Fruit fly (Drosophila melanogaster) whole organism, embryonic: ENCODE results near the gene Lsd-1.

Experiments used
- Atf-2 ChIP-seq: fragments of 200-800 bp; sonication (Bioruptor generic); optimal IDR thresholded peaks from 2 replicates; lab custom pipeline; 2016; ENCODE audit warnings: missing biosample characterization, missing genetic modification characterization
- B-H2 ChIP-seq: fragments of 200-800 bp; sonication (Bioruptor generic); optimal IDR thresholded peaks from 2 replicates; lab custom pipeline; 2018; ENCODE audit warnings: missing biosample characterization, mild to moderate bottlenecking, missing genetic modification characterization
- CG11093 ChIP-seq: fragments of 200-800 bp; sonication (Bioruptor generic); IDR thresholded peaks from 3 replicates; pipeline ENCODE4 v1.3.6; 2022; ENCODE audit warnings: missing biosample characterization, missing genetic modification characterization
- CG12155 ChIP-seq: fragments of 200-800 bp; sonication (Bioruptor generic); optimal IDR thresholded peaks from 3 replicates; lab custom pipeline; 2016; ENCODE audit warnings: missing biosample characterization, missing genetic modification characterization
- CG13296 ChIP-seq: fragments of 200-800 bp; sonication (Bioruptor generic); optimal IDR thresholded peaks from 3 replicates; lab custom pipeline; 2018; ENCODE audit warnings: missing biosample characterization, mild to moderate bottlenecking, missing genetic modification characterization
- CG14667 ChIP-seq: fragments of 200-800 bp; sonication (Bioruptor generic); IDR thresholded peaks from 2 replicates; pipeline ENCODE4 v1.3.6; 2022; ENCODE audit warnings: missing biosample characterization, missing genetic modification characterization
- CG15011 ChIP-seq: fragments of 200-800 bp; sonication (Bioruptor generic); optimal IDR thresholded peaks from 3 replicates; lab custom pipeline; 2018; ENCODE audit warnings: missing biosample characterization, mild to moderate bottlenecking, missing genetic modification characterization
- CG15601 ChIP-seq: fragments of 200-800 bp; sonication (Bioruptor generic); optimal IDR thresholded peaks from 3 replicates; lab custom pipeline; 2019; ENCODE audit warnings: missing biosample characterization, mild to moderate bottlenecking, missing genetic modification characterization, moderate library complexity
- CG18262 ChIP-seq: fragments of 200-800 bp; optimal IDR thresholded peaks from 3 replicates; lab custom pipeline; 2019; ENCODE audit warnings: missing biosample characterization, mild to moderate bottlenecking, missing genetic modification characterization, moderate library complexity
- CG30431 ChIP-seq: fragments of 200-800 bp; sonication (Bioruptor generic); optimal IDR thresholded peaks from 2 replicates; lab custom pipeline; 2017; ENCODE audit warnings: missing biosample characterization, missing genetic modification characterization
- CG32532 ChIP-seq: fragments of 200-800 bp; sonication (Bioruptor generic); IDR thresholded peaks from 2 replicates; pipeline ENCODE4 v1.3.6; 2022; ENCODE audit warnings: missing biosample characterization, missing genetic modification characterization
- CG4617 ChIP-seq: fragments of 200-800 bp; sonication (Bioruptor generic); optimal IDR thresholded peaks from 3 replicates; lab custom pipeline; 2016; ENCODE audit warnings: missing biosample characterization, missing genetic modification characterization, borderline replicate concordance
- CG4707 ChIP-seq: fragments of 200-800 bp; sonication (Bioruptor generic); optimal IDR thresholded peaks from 2 replicates; lab custom pipeline; 2018; ENCODE audit warnings: missing biosample characterization, mild to moderate bottlenecking, missing genetic modification characterization, moderate library complexity
- CG6175 ChIP-seq: fragments of 200-800 bp; sonication (Bioruptor generic); IDR thresholded peaks from 3 replicates; pipeline ENCODE4 v1.3.6; 2022; ENCODE audit warnings: missing biosample characterization, missing genetic modification characterization
- CG7556 ChIP-seq: fragments of 200-800 bp; sonication (Bioruptor generic); optimal IDR thresholded peaks from 2 replicates; lab custom pipeline; 2017; ENCODE audit warnings: missing biosample characterization, mild to moderate bottlenecking, missing genetic modification characterization
- CG7786 ChIP-seq: fragments of 200-800 bp; sonication (Bioruptor generic); optimal IDR thresholded peaks from 2 replicates; lab custom pipeline; 2016; ENCODE audit warnings: missing biosample characterization, missing genetic modification characterization
- CG8281 ChIP-seq: fragments of 200-800 bp; sonication (Bioruptor generic); optimal IDR thresholded peaks from 2 replicates; lab custom pipeline; 2018; ENCODE audit warnings: missing biosample characterization, mild to moderate bottlenecking, missing genetic modification characterization, moderate library complexity
- CG8388 ChIP-seq: fragments of 200-800 bp; sonication (Bioruptor generic); optimal IDR thresholded peaks from 2 replicates; lab custom pipeline; 2019; ENCODE audit warnings: missing biosample characterization, mild to moderate bottlenecking, missing genetic modification characterization, moderate library complexity
- CoRest ChIP-seq: fragments of 200-800 bp; sonication (Bioruptor generic); optimal IDR thresholded peaks from 3 replicates; lab custom pipeline; 2018; ENCODE audit warnings: missing biosample characterization, mild to moderate bottlenecking, missing genetic modification characterization, moderate library complexity
- Dip3 ChIP-seq: fragments of 200-800 bp; sonication (Bioruptor generic); optimal IDR thresholded peaks from 3 replicates; lab custom pipeline; 2016; ENCODE audit warnings: missing biosample characterization, missing genetic modification characterization
- Doc2 ChIP-seq: fragments of 200-800 bp; sonication (Bioruptor generic); IDR thresholded peaks from 2 replicates; pipeline ENCODE4 v1.3.6; 2022; ENCODE audit warnings: missing biosample characterization, missing genetic modification characterization
- Dp ChIP-seq: fragments of 200-800 bp; sonication (Bioruptor generic); optimal IDR thresholded peaks from 2 replicates; lab custom pipeline; 2018; ENCODE audit warnings: missing biosample characterization, mild to moderate bottlenecking, missing genetic modification characterization, moderate library complexity
- Fer2 ChIP-seq: fragments of 200-800 bp; sonication (Bioruptor generic); optimal IDR thresholded peaks from 2 replicates; lab custom pipeline; 2018; ENCODE audit warnings: missing biosample characterization, mild to moderate bottlenecking, missing genetic modification characterization, moderate library complexity
- Hr51 ChIP-seq, 2 experiments: fragments of 200-800 bp; sonication (Bioruptor generic); optimal IDR thresholded peaks; 2 replicates in 1 of 2; 3 replicates in 1 of 2; lab custom pipeline; 2016 to 2018; ENCODE audit warnings: missing biosample characterization in 2 of 2, missing genetic modification characterization in 2 of 2, mild to moderate bottlenecking in 1 of 2, moderate library complexity in 1 of 2
- Myb ChIP-seq: fragments of 200-800 bp; sonication (Bioruptor generic); optimal IDR thresholded peaks from 2 replicates; lab custom pipeline; 2016; ENCODE audit warnings: missing biosample characterization, missing genetic modification characterization
- Oli ChIP-seq: fragments of 200-800 bp; sonication (Bioruptor generic); optimal IDR thresholded peaks from 2 replicates; lab custom pipeline; 2018; ENCODE audit warnings: missing biosample characterization, mild to moderate bottlenecking, missing genetic modification characterization, moderate library complexity
- Six4 ChIP-seq: fragments of 200-800 bp; sonication (Bioruptor generic); optimal IDR thresholded peaks from 2 replicates; lab custom pipeline; 2016; ENCODE audit warnings: missing biosample characterization, missing genetic modification characterization
- Sox100B ChIP-seq: fragments of 200-800 bp; sonication (Bioruptor generic); optimal IDR thresholded peaks from 3 replicates; lab custom pipeline; 2018; ENCODE audit warnings: missing biosample characterization, mild to moderate bottlenecking, missing genetic modification characterization
- Spps ChIP-seq: fragments of 200-800 bp; sonication (Bioruptor generic); optimal IDR thresholded peaks from 2 replicates; lab custom pipeline; 2018; ENCODE audit warnings: missing biosample characterization, mild to moderate bottlenecking, missing genetic modification characterization
- Xrp1 ChIP-seq: fragments of 200-800 bp; sonication (Bioruptor generic); IDR thresholded peaks from 2 replicates; pipeline ENCODE4 v1.3.6; 2022; ENCODE audit warnings: missing biosample characterization, missing genetic modification characterization
- bcd ChIP-seq: fragments of 200-800 bp; sonication (Bioruptor generic); optimal IDR thresholded peaks from 2 replicates; lab custom pipeline; 2017; ENCODE audit warnings: missing biosample characterization, mild to moderate bottlenecking, missing genetic modification characterization
- caup ChIP-seq: fragments of 200-800 bp; sonication (Bioruptor generic); optimal IDR thresholded peaks from 3 replicates; lab custom pipeline; 2017; ENCODE audit warnings: missing biosample characterization, mild to moderate bottlenecking, missing genetic modification characterization, moderate library complexity; ENCODE audit not compliant: severe bottlenecking
- cg ChIP-seq: fragments of 200-800 bp; sonication (Bioruptor generic); optimal IDR thresholded peaks from 3 replicates; lab custom pipeline; 2019; ENCODE audit warnings: missing biosample characterization, mild to moderate bottlenecking, missing genetic modification characterization, moderate library complexity
- dan ChIP-seq: fragments of 200-800 bp; sonication (Bioruptor generic); IDR thresholded peaks from 2 replicates; pipeline ENCODE4 v1.3.6; 2022; ENCODE audit warnings: missing biosample characterization, missing genetic modification characterization
- danr ChIP-seq: fragments of 200-800 bp; sonication (Bioruptor generic); IDR thresholded peaks from 2 replicates; pipeline ENCODE4 v1.3.6; 2022; ENCODE audit warnings: missing biosample characterization, missing genetic modification characterization
- dmrt99B ChIP-seq: fragments of 200-800 bp; sonication (Bioruptor generic); optimal IDR thresholded peaks from 2 replicates; lab custom pipeline; 2018; ENCODE audit warnings: missing biosample characterization, mild to moderate bottlenecking, missing genetic modification characterization, moderate library complexity
- esg ChIP-seq: fragments of 200-800 bp; sonication (Bioruptor generic); conservative IDR thresholded peaks from 2 replicates; pipeline ENCODE4 v1.3.6; 2022; ENCODE audit warnings: missing biosample characterization, missing genetic modification characterization
- gce ChIP-seq: fragments of 200-800 bp; sonication (Bioruptor generic); IDR thresholded peaks from 3 replicates; pipeline ENCODE4 v1.3.6; 2022; ENCODE audit warnings: missing biosample characterization, missing genetic modification characterization
- gcm2 ChIP-seq: fragments of 200-800 bp; sonication (Bioruptor generic); optimal IDR thresholded peaks from 2 replicates; lab custom pipeline; 2016; ENCODE audit warnings: missing biosample characterization, missing genetic modification characterization
- jing ChIP-seq: fragments of 200-800 bp; sonication (Bioruptor generic); optimal IDR thresholded peaks from 2 replicates; lab custom pipeline; 2018; ENCODE audit warnings: missing biosample characterization, mild to moderate bottlenecking, missing genetic modification characterization
- kah ChIP-seq: fragments of 200-800 bp; sonication (Bioruptor generic); optimal IDR thresholded peaks from 2 replicates; lab custom pipeline; 2018; ENCODE audit warnings: missing biosample characterization, mild to moderate bottlenecking, missing genetic modification characterization
- knrl ChIP-seq: fragments of 200-800 bp; sonication (Bioruptor generic); IDR thresholded peaks from 3 replicates; pipeline ENCODE4 v1.3.6; 2022; ENCODE audit warnings: missing biosample characterization, missing genetic modification characterization; ENCODE audit not compliant: partially characterized antibody
- mirr ChIP-seq: fragments of 200-800 bp; sonication (Bioruptor generic); optimal IDR thresholded peaks from 3 replicates; lab custom pipeline; 2018; ENCODE audit warnings: missing biosample characterization, mild to moderate bottlenecking, missing genetic modification characterization
- nmo ChIP-seq: fragments of 200-800 bp; sonication (Bioruptor generic); optimal IDR thresholded peaks from 2 replicates; lab custom pipeline; 2018; ENCODE audit warnings: missing biosample characterization, mild to moderate bottlenecking, missing genetic modification characterization, moderate library complexity
- pfk ChIP-seq: fragments of 200-800 bp; sonication (Bioruptor generic); optimal IDR thresholded peaks from 2 replicates; lab custom pipeline; 2018; ENCODE audit warnings: missing biosample characterization, mild to moderate bottlenecking, missing genetic modification characterization, moderate library complexity
- pum ChIP-seq: fragments of 200-800 bp; sonication (Bioruptor generic); optimal IDR thresholded peaks from 2 replicates; lab custom pipeline; 2016; ENCODE audit warnings: missing biosample characterization, missing genetic modification characterization
- sens-2 ChIP-seq: fragments of 200-800 bp; sonication (Bioruptor generic); IDR thresholded peaks from 2 replicates; pipeline ENCODE4 v1.3.6; 2022; ENCODE audit warnings: missing biosample characterization, missing genetic modification characterization
- sr ChIP-seq: fragments of 200-800 bp; sonication (Bioruptor generic); IDR thresholded peaks from 3 replicates; pipeline ENCODE4 v1.3.6; 2022; ENCODE audit warnings: missing biosample characterization, missing genetic modification characterization
- stc ChIP-seq: fragments of 200-800 bp; sonication (Bioruptor generic); IDR thresholded peaks from 2 replicates; pipeline ENCODE4 v1.3.6; 2022; ENCODE audit warnings: missing biosample characterization, missing genetic modification characterization
- trh ChIP-seq: fragments of 200-800 bp; sonication (Bioruptor generic); optimal IDR thresholded peaks from 2 replicates; lab custom pipeline; 2016; ENCODE audit warnings: missing biosample characterization, missing genetic modification characterization
- yki ChIP-seq: fragments of >200 bp; optimal IDR thresholded peaks from 3 replicates; lab custom pipeline; 2018

Gene Lsd-1

dm6 chr3R:23713901-23714300 is 49.8 kb upstream of the Lsd-1 start (continued):
- TF ChIP-seq CG8281 (tag; lab: Kevin White, UChicago) (no peak), knrl (GFP tag; lab: Robert Waterston, UW) (no peak), bcd (GFP tag; lab: Kevin White, UChicago) (peak; percentile 47), CG32532 (GFP tag; lab: Robert Waterston, UW) (no peak), Xrp1 (GFP tag; lab: Robert Waterston, UW) (peak; percentile 72), Sox100B (GFP tag; lab: Kevin White, UChicago) (peak; percentile 57), CG11093 (GFP tag; lab: Robert Waterston, UW) (no peak), Spps (tag; lab: Kevin White, UChicago) (peak; percentile 33), Oli (tag; lab: Kevin White, UChicago) (peak; percentile 70), cg (no peak), CG18262 (tag; lab: Kevin White, UChicago) (peak; percentile 35), danr (GFP tag; lab: Robert Waterston, UW) (no peak), Dip3 (GFP tag; lab: Kevin White, UChicago) (no peak), Atf-2 (GFP tag; lab: Kevin White, UChicago) (peak; percentile 50), kah (GFP tag; lab: Kevin White, UChicago) (peak; percentile 38), CoRest (tag; lab: Kevin White, UChicago) (peak; percentile 71), mirr (GFP tag; lab: Kevin White, UChicago) (no peak), stc (peak; percentile 24; the same call in 1 of the 2 replicates), Doc2 (no peak), esg (GFP tag; lab: Robert Waterston, UW) (peak; percentile 56), CG15601 (tag; lab: Kevin White, UChicago) (peak; percentile 48), Fer2 (tag; lab: Kevin White, UChicago) (no peak), CG14667 (peak; percentile 31), CG7786 (peak; percentile 28), jing (GFP tag; lab: Kevin White, UChicago) (peak; percentile 29), yki (lab: Kevin White, UChicago) (no peak), gcm2 (GFP tag; lab: Kevin White, UChicago) (peak; percentile 16), Dp (no peak), CG13296 (GFP tag; lab: Kevin White, UChicago) (peak; percentile 11), CG7556 (GFP tag; lab: Kevin White, UChicago) (peak; percentile 45), dan (no peak), CG15011 (GFP tag; lab: Kevin White, UChicago) (peak; percentile 9), Six4 (GFP tag; lab: Kevin White, UChicago) (peak; percentile 40), Hr51 (GFP tag; optimal IDR thresholded peaks at IDR 0.05; lab: Kevin White, UChicago) (peak in 1 of 2 experiments; percentile 77), trh (GFP tag; lab: Kevin White, UChicago) (no peak), CG4617 (GFP tag; lab: Kevin White, UChicago) (no peak), pfk (no peak), CG6175 (GFP tag; lab: Robert Waterston, UW) (no peak), CG12155 (GFP tag; lab: Kevin White, UChicago) (peak; percentile 50), sens-2 (GFP tag; lab: Robert Waterston, UW) (peak; percentile 55; the same call in 1 of the 2 replicates), pum (GFP tag; lab: Kevin White, UChicago) (peak; percentile 65), CG4707 (GFP tag; lab: Kevin White, UChicago) (peak; percentile 31), gce (GFP tag; lab: Robert Waterston, UW) (peak; percentile 62; the same call in 1 of the 3 replicates), sr (no peak), CG8388 (peak; percentile 78), dmrt99B (tag; lab: Kevin White, UChicago) (peak; percentile 81), caup (GFP tag; lab: Kevin White, UChicago) (no peak), nmo (GFP tag; lab: Kevin White, UChicago) (peak; percentile 78), B-H2 (GFP tag; lab: Kevin White, UChicago) (no peak), CG30431 (peak; percentile 48), Myb (GFP tag; lab: Kevin White, UChicago) (no peak)
